Comparison of ENCODE assay signal across 4 fruit fly cellular contexts in the genomic region with DNA sequence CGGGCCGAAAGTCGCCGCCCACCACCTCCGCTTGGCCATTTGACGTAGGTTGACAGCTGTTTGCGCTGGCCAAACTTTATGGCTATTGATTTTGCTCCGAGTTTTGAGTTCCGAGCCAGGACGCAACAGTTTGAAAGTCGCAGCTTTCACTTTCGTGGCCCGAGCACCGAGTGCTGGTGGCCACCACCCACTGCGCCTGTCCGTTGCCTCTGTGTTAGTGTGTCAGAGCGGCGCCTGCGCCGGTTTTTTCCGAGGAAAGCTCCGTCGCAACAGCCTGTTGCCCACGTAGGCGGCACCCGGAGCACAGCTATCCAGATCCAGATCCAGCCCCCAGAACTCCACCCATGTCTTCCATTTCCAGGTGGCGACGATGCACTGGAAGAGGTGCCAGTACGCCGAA.
A peak's percentile ranks its signal among the peaks of the same experiment; 100 is the strongest.
TF ChIP-seq lines count a peak whose summit lies in the region.

No protein-coding gene starts in this region.

- no peak for TF ChIP-seq CTCF in whole organism, embryonic (GFP tag; optimal IDR thresholded peaks at IDR 0.05; lab: Kevin White, UChicago)

TF ChIP-seq in whole organism, adult, 20 proteins besides CTCF, POLR2A, EP300 and RAD21:
- TF ChIP-seq CG11617 (GFP tag; optimal IDR thresholded peaks at IDR 0.05; lab: Kevin White, UChicago) (no peak), ovo (GFP tag; optimal IDR thresholded peaks at IDR 0.05; lab: Kevin White, UChicago) (no peak), cic (GFP tag; optimal IDR thresholded peaks at IDR 0.05; lab: Kevin White, UChicago) (peak; percentile 7), CG33017 (tag; optimal IDR thresholded peaks at IDR 0.05; lab: Kevin White, UChicago) (no peak)

TF ChIP-seq in whole organism, embryonic, 481 proteins besides CTCF, POLR2A, EP300 and RAD21 (continues in another document):
- TF ChIP-seq CG9932 (GFP tag; IDR thresholded peaks at IDR 0.05; lab: Robert Waterston, UW) = peak; percentile 3; the same call in 1 of the 2 replicates
- no peak for TF ChIP-seq ac (GFP tag; optimal IDR thresholded peaks at IDR 0.05; lab: Kevin White, UChicago)
- no peak for TF ChIP-seq Hand (GFP tag; optimal IDR thresholded peaks at IDR 0.05; lab: Kevin White, UChicago)
- 0 out of 3 replicates have a peak, but pooled peaks have one; percentile 9 for TF ChIP-seq CG6175 (GFP tag; IDR thresholded peaks at IDR 0.05; lab: Robert Waterston, UW)
- TF ChIP-seq abd-A (tag; optimal IDR thresholded peaks at IDR 0.05; lab: Kevin White, UChicago) = peak; percentile 42
- no peak for TF ChIP-seq dan (GFP tag; IDR thresholded peaks at IDR 0.05; lab: Robert Waterston, UW)
- TF ChIP-seq CG6654 (GFP tag; optimal IDR thresholded peaks at IDR 0.05; lab: Kevin White, UChicago) = peak; percentile 77
- TF ChIP-seq CG10267 (tag; optimal IDR thresholded peaks at IDR 0.05; lab: Kevin White, UChicago) = no peak
- no peak for TF ChIP-seq CG8765 (GFP tag; IDR thresholded peaks at IDR 0.05; lab: Robert Waterston, UW)
- TF ChIP-seq CG31224 (GFP tag; IDR thresholded peaks at IDR 0.05; lab: Robert Waterston, UW) = peak; percentile 65
- TF ChIP-seq CG34224 (GFP tag; IDR thresholded peaks at IDR 0.05; lab: Robert Waterston, UW; ENCODE audit: partially characterized antibody) = peak; percentile 15; the same call in 1 of the 3 replicates
- TF ChIP-seq CG15514 (GFP tag; optimal IDR thresholded peaks at IDR 0.05; lab: Kevin White, UChicago) = peak; percentile 59
- TF ChIP-seq gt (GFP tag; IDR thresholded peaks at IDR 0.05; lab: Robert Waterston, UW) = no peak
- peak in 1 of 2 experiments; percentile 15 for TF ChIP-seq crp (GFP tag; optimal IDR thresholded peaks at IDR 0.05; lab: Kevin White, UChicago)
- TF ChIP-seq B-H2 (GFP tag; optimal IDR thresholded peaks at IDR 0.05; lab: Kevin White, UChicago) = no peak
- peak; percentile 97 for TF ChIP-seq onecut (GFP tag; IDR thresholded peaks at IDR 0.05; lab: Robert Waterston, UW)
- peak; percentile 90 for TF ChIP-seq Deaf1 (tag; optimal IDR thresholded peaks at IDR 0.05; lab: Kevin White, UChicago)
- no peak for TF ChIP-seq C15 (GFP tag; IDR thresholded peaks at IDR 0.05; lab: Robert Waterston, UW)
- TF ChIP-seq yki (optimal IDR thresholded peaks at IDR 0.05; lab: Kevin White, UChicago) = no peak
- TF ChIP-seq en (GFP tag; optimal IDR thresholded peaks at IDR 0.05; lab: Kevin White, UChicago) = no peak
- no peak for TF ChIP-seq CG2202 (tag; optimal IDR thresholded peaks at IDR 0.05; lab: Kevin White, UChicago)
- peak in 1 of 3 experiments; percentile 3 for TF ChIP-seq lola (GFP tag; optimal IDR thresholded peaks at IDR 0.05; lab: Kevin White, UChicago)
- peak; percentile 32; the same call in 1 of the 2 replicates for TF ChIP-seq MBD-R2 (GFP tag; IDR thresholded peaks at IDR 0.05; lab: Robert Waterston, UW)
- TF ChIP-seq CG1024 (GFP tag; IDR thresholded peaks at IDR 0.05; lab: Robert Waterston, UW) = no peak
- TF ChIP-seq ewg (GFP tag; optimal IDR thresholded peaks at IDR 0.05; lab: Kevin White, UChicago) = peak; percentile 97
- TF ChIP-seq hth (optimal IDR thresholded peaks at IDR 0.05; lab: Kevin White, UChicago) = no peak
- TF ChIP-seq kay (GFP tag; optimal IDR thresholded peaks at IDR 0.05; lab: Kevin White, UChicago) = no peak

TF ChIP-seq in whole organism, pupa, 21 proteins besides CTCF, POLR2A, EP300 and RAD21:
- TF ChIP-seq CG12605 (GFP tag; IDR thresholded peaks at IDR 0.05; lab: Robert Waterston, UW) (peak; percentile 87), CG8301 (tag; optimal IDR thresholded peaks at IDR 0.05; lab: Kevin White, UChicago) (no peak), gl (tag; optimal IDR thresholded peaks at IDR 0.05; lab: Kevin White, UChicago) (no peak), Ets98B (GFP tag; IDR thresholded peaks at IDR 0.05; lab: Robert Waterston, UW) (no peak)

TF ChIP-seq in whole organism, wandering third instar larva, 38 proteins besides CTCF, POLR2A, EP300 and RAD21:
- TF ChIP-seq brk (GFP tag; optimal IDR thresholded peaks at IDR 0.05; lab: Kevin White, UChicago) (no peak), Sp1 (GFP tag; optimal IDR thresholded peaks at IDR 0.05; lab: Kevin White, UChicago) (no peak), Mio (GFP tag; optimal IDR thresholded peaks at IDR 0.05; lab: Kevin White, UChicago) (no peak), Dif (GFP tag; optimal IDR thresholded peaks at IDR 0.05; lab: Kevin White, UChicago; ENCODE audit: partially characterized antibody) (peak; percentile 11)
